Fruit fly (Drosophila melanogaster) whole organism, embryonic: Measurements from ENCODE around the gene Rab30.

ENCODE experiments used
- Abd-B ChIP-seq: fragments of 200-800 bp; sonication (Bioruptor generic); optimal IDR thresholded peaks from 2 replicates; lab custom pipeline; 2018; ENCODE audit warnings: missing biosample characterization, mild to moderate bottlenecking, missing genetic modification characterization, moderate library complexity
- Awh ChIP-seq: fragments of 200-800 bp; sonication (Bioruptor generic); IDR thresholded peaks from 2 replicates; pipeline ENCODE4, ENCODE4 v1.3.6; 2022; ENCODE audit warnings: missing biosample characterization, missing genetic modification characterization
- B-H2 ChIP-seq: fragments of 200-800 bp; sonication (Bioruptor generic); optimal IDR thresholded peaks from 2 replicates; lab custom pipeline; 2018; ENCODE audit warnings: missing biosample characterization, mild to moderate bottlenecking, missing genetic modification characterization
- BEAF-32 ChIP-seq: fragments of 200-800 bp; sonication (Bioruptor generic); optimal IDR thresholded peaks from 3 replicates; lab custom pipeline; 2017; ENCODE audit warnings: missing biosample characterization, missing genetic modification characterization, mild to moderate bottlenecking, moderate library complexity, missing genetic modification reagents
- CG10147 ChIP-seq: fragments of 200-800 bp; sonication (Bioruptor generic); optimal IDR thresholded peaks from 2 replicates; lab custom pipeline; 2019; ENCODE audit warnings: missing biosample characterization, mild to moderate bottlenecking, missing genetic modification characterization, moderate library complexity
- CG10462 ChIP-seq: fragments of 200-800 bp; sonication (Bioruptor generic); optimal IDR thresholded peaks from 2 replicates; lab custom pipeline; 2016; ENCODE audit warnings: missing biosample characterization, missing genetic modification characterization
- CG11093 ChIP-seq: fragments of 200-800 bp; sonication (Bioruptor generic); IDR thresholded peaks from 3 replicates; pipeline ENCODE4 v1.3.6; 2022; ENCODE audit warnings: missing biosample characterization, missing genetic modification characterization
- CG11723 ChIP-seq: fragments of 200-800 bp; sonication (Bioruptor generic); optimal IDR thresholded peaks from 2 replicates; lab custom pipeline; 2017; ENCODE audit warnings: missing biosample characterization, mild to moderate bottlenecking, missing genetic modification characterization
- CG12299 ChIP-seq: fragments of 200-800 bp; sonication (Bioruptor generic); optimal IDR thresholded peaks from 2 replicates; lab custom pipeline; 2018; ENCODE audit warnings: missing biosample characterization, mild to moderate bottlenecking, missing genetic modification characterization
- CG12659 ChIP-seq: fragments of 200-800 bp; sonication (Bioruptor generic); optimal IDR thresholded peaks from 3 replicates; lab custom pipeline; 2017; ENCODE audit warnings: mild to moderate bottlenecking, missing biosample characterization, missing genetic modification reagents, missing genetic modification characterization
- CG12744 ChIP-seq: fragments of 200-800 bp; sonication (Bioruptor generic); optimal IDR thresholded peaks from 2 replicates; lab custom pipeline; 2016; ENCODE audit warnings: missing biosample characterization, missing genetic modification characterization
- CG13123 ChIP-seq: fragments of 200-800 bp; sonication (Bioruptor generic); optimal IDR thresholded peaks from 2 replicates; lab custom pipeline; 2016; ENCODE audit warnings: missing biosample characterization, missing genetic modification characterization
- CG14860 ChIP-seq: fragments of 200-800 bp; sonication (Bioruptor generic); IDR thresholded peaks from 3 replicates; pipeline ENCODE4 v1.3.6; 2022; ENCODE audit warnings: missing biosample characterization, missing genetic modification characterization; ENCODE audit not compliant: partially characterized antibody
- CG15479 ChIP-seq: fragments of 200-800 bp; sonication (Bioruptor generic); optimal IDR thresholded peaks from 3 replicates; lab custom pipeline; 2019; ENCODE audit warnings: missing biosample characterization, mild to moderate bottlenecking, missing genetic modification characterization, moderate library complexity
- CG15601 ChIP-seq: fragments of 200-800 bp; sonication (Bioruptor generic); optimal IDR thresholded peaks from 3 replicates; lab custom pipeline; 2019; ENCODE audit warnings: missing biosample characterization, mild to moderate bottlenecking, missing genetic modification characterization, moderate library complexity
- CG16863 ChIP-seq: fragments of 200-800 bp; sonication (Bioruptor generic); optimal IDR thresholded peaks from 3 replicates; lab custom pipeline; 2016; ENCODE audit warnings: missing biosample characterization, missing genetic modification characterization
- CG2202 ChIP-seq: fragments of 200-800 bp; sonication (Bioruptor generic); optimal IDR thresholded peaks from 2 replicates; lab custom pipeline; 2018; ENCODE audit warnings: missing biosample characterization, mild to moderate bottlenecking, missing genetic modification characterization
- CG7928 ChIP-seq: fragments of 200-800 bp; sonication (Bioruptor generic); optimal IDR thresholded peaks from 2 replicates; lab custom pipeline; 2017; ENCODE audit warnings: missing biosample characterization, mild to moderate bottlenecking, missing genetic modification characterization
- CG8359 ChIP-seq: fragments of 200-800 bp; sonication (Bioruptor generic); optimal IDR thresholded peaks from 2 replicates; lab custom pipeline; 2017; ENCODE audit warnings: missing biosample characterization, mild to moderate bottlenecking, missing genetic modification characterization, borderline replicate concordance
- CG8765 ChIP-seq: fragments of 200-800 bp; sonication (Bioruptor generic); IDR thresholded peaks from 2 replicates; pipeline ENCODE4 v1.3.6; 2022; ENCODE audit warnings: missing biosample characterization, missing genetic modification characterization
- CG9609 ChIP-seq: fragments of 200-800 bp; sonication (Bioruptor generic); optimal IDR thresholded peaks from 3 replicates; lab custom pipeline; 2016; ENCODE audit warnings: missing biosample characterization, missing genetic modification characterization
- D19B ChIP-seq: fragments of 200-800 bp; sonication (Bioruptor generic); optimal IDR thresholded peaks from 2 replicates; lab custom pipeline; 2017; ENCODE audit warnings: missing biosample characterization, mild to moderate bottlenecking, missing genetic modification characterization
- Gug ChIP-seq: fragments of 200-800 bp; sonication (Bioruptor generic); IDR thresholded peaks from 4 replicates; pipeline ENCODE4 v1.3.6; 2022; ENCODE audit warnings: missing biosample characterization, missing genetic modification characterization
- Hand ChIP-seq: fragments of 200-800 bp; sonication (Bioruptor generic); optimal IDR thresholded peaks from 2 replicates; lab custom pipeline; 2017; ENCODE audit warnings: mild to moderate bottlenecking, missing biosample characterization, missing genetic modification reagents, missing genetic modification characterization
- NC2β ChIP-seq: fragments of 200-800 bp; sonication (Bioruptor generic); optimal IDR thresholded peaks from 2 replicates; lab custom pipeline; 2016; ENCODE audit warnings: missing biosample characterization, missing genetic modification characterization
- Nf-YC ChIP-seq: fragments of 200-800 bp; optimal IDR thresholded peaks from 3 replicates; lab custom pipeline; 2019; ENCODE audit warnings: missing biosample characterization, mild to moderate bottlenecking, missing genetic modification characterization, moderate library complexity
- Scr ChIP-seq: fragments of 200-800 bp; sonication (Bioruptor generic); IDR thresholded peaks from 2 replicates; pipeline ENCODE4 v1.3.6; 2022; ENCODE audit warnings: missing biosample characterization, missing genetic modification characterization; ENCODE audit not compliant: partially characterized antibody
- Side ChIP-seq: fragments of 200-800 bp; sonication (Bioruptor generic); optimal IDR thresholded peaks from 2 replicates; lab custom pipeline; 2016; ENCODE audit warnings: missing biosample characterization, missing genetic modification characterization
- Sin3A ChIP-seq: fragments of >200 bp; optimal IDR thresholded peaks from 2 replicates; lab custom pipeline; 2018
- Spps ChIP-seq: fragments of 200-800 bp; sonication (Bioruptor generic); optimal IDR thresholded peaks from 2 replicates; lab custom pipeline; 2018; ENCODE audit warnings: missing biosample characterization, mild to moderate bottlenecking, missing genetic modification characterization
- Stat92E ChIP-seq, 3 experiments: fragments of >200 bp in 2 of 3; fragments of 200-800 bp in 1 of 3; sonication (Bioruptor generic) in 1 of 3; optimal IDR thresholded peaks; 2 replicates each; lab custom pipeline; 2017 to 2019; ENCODE audit warnings: missing biosample characterization in 3 of 3, missing genetic modification characterization in 3 of 3, mild to moderate bottlenecking in 1 of 3, moderate library complexity in 1 of 3
- chm ChIP-seq: fragments of 200-800 bp; sonication (Bioruptor generic); IDR thresholded peaks from 2 replicates; pipeline ENCODE4 v1.3.6; 2022; ENCODE audit warnings: missing biosample characterization, missing genetic modification characterization
- chn ChIP-seq: fragments of 200-800 bp; sonication (Bioruptor generic); optimal IDR thresholded peaks from 2 replicates; lab custom pipeline; 2016; ENCODE audit warnings: missing biosample characterization, missing genetic modification characterization
- dysf ChIP-seq: fragments of 200-800 bp; sonication (Bioruptor generic); IDR thresholded peaks from 3 replicates; pipeline ENCODE4 v1.3.6; 2022; ENCODE audit warnings: missing biosample characterization, missing genetic modification characterization
- fd3F ChIP-seq: fragments of 200-800 bp; sonication (Bioruptor generic); optimal IDR thresholded peaks from 2 replicates; lab custom pipeline; 2018; ENCODE audit warnings: missing biosample characterization, mild to moderate bottlenecking, missing genetic modification characterization, moderate library complexity
- ftz-f1 ChIP-seq: fragments of 200-800 bp; sonication (Bioruptor generic); optimal IDR thresholded peaks from 2 replicates; lab custom pipeline; 2016; ENCODE audit warnings: missing biosample characterization, missing genetic modification characterization
- gce ChIP-seq: fragments of 200-800 bp; sonication (Bioruptor generic); IDR thresholded peaks from 3 replicates; pipeline ENCODE4 v1.3.6; 2022; ENCODE audit warnings: missing biosample characterization, missing genetic modification characterization
- gt ChIP-seq: fragments of 200-800 bp; sonication (Bioruptor generic); IDR thresholded peaks from 2 replicates; pipeline ENCODE4 v1.3.6; 2022; ENCODE audit warnings: missing biosample characterization, missing genetic modification characterization
- her ChIP-seq: fragments of 200-800 bp; sonication (Bioruptor generic); optimal IDR thresholded peaks from 2 replicates; lab custom pipeline; 2016; ENCODE audit warnings: missing biosample characterization, missing genetic modification characterization
- kah ChIP-seq: fragments of 200-800 bp; sonication (Bioruptor generic); optimal IDR thresholded peaks from 2 replicates; lab custom pipeline; 2018; ENCODE audit warnings: missing biosample characterization, mild to moderate bottlenecking, missing genetic modification characterization
- otp ChIP-seq: fragments of 200-800 bp; sonication (Bioruptor generic); IDR thresholded peaks from 3 replicates; pipeline ENCODE4, ENCODE4 v1.3.6; 2022; ENCODE audit warnings: missing biosample characterization, missing genetic modification characterization
- pros ChIP-seq: fragments of 200-800 bp; sonication (Bioruptor generic); optimal IDR thresholded peaks from 3 replicates; lab custom pipeline; 2019; ENCODE audit warnings: missing biosample characterization, mild to moderate bottlenecking, missing genetic modification characterization, moderate library complexity
- sd ChIP-seq: fragments of 200-800 bp; sonication (Bioruptor generic); optimal IDR thresholded peaks from 3 replicates; lab custom pipeline; 2018; ENCODE audit warnings: missing biosample characterization, mild to moderate bottlenecking, missing genetic modification characterization, moderate library complexity
- sna ChIP-seq: fragments of 200-800 bp; sonication (Bioruptor generic); IDR thresholded peaks from 2 replicates; pipeline ENCODE4 v1.3.6; 2022; ENCODE audit warnings: missing biosample characterization, missing genetic modification characterization; ENCODE audit not compliant: partially characterized antibody
- sqz ChIP-seq: fragments of 200-800 bp; sonication (Bioruptor generic); optimal IDR thresholded peaks from 3 replicates; lab custom pipeline; 2018; ENCODE audit warnings: missing biosample characterization, mild to moderate bottlenecking, missing genetic modification characterization
- tap ChIP-seq: fragments of 200-800 bp; optimal IDR thresholded peaks from 3 replicates; lab custom pipeline; 2019; ENCODE audit warnings: missing biosample characterization, mild to moderate bottlenecking, missing genetic modification characterization, moderate library complexity
- unpg ChIP-seq: fragments of 200-800 bp; sonication (Bioruptor generic); optimal IDR thresholded peaks from 3 replicates; lab custom pipeline; 2018; ENCODE audit warnings: missing biosample characterization, mild to moderate bottlenecking, missing genetic modification characterization, moderate library complexity
- yki ChIP-seq: fragments of >200 bp; optimal IDR thresholded peaks from 3 replicates; lab custom pipeline; 2018
- zfh1 ChIP-seq: fragments of 200-800 bp; sonication (Bioruptor generic); IDR thresholded peaks from 3 replicates; pipeline ENCODE4 v1.3.6; 2022; ENCODE audit warnings: missing biosample characterization, missing genetic modification characterization

Gene Rab30

DNA sequence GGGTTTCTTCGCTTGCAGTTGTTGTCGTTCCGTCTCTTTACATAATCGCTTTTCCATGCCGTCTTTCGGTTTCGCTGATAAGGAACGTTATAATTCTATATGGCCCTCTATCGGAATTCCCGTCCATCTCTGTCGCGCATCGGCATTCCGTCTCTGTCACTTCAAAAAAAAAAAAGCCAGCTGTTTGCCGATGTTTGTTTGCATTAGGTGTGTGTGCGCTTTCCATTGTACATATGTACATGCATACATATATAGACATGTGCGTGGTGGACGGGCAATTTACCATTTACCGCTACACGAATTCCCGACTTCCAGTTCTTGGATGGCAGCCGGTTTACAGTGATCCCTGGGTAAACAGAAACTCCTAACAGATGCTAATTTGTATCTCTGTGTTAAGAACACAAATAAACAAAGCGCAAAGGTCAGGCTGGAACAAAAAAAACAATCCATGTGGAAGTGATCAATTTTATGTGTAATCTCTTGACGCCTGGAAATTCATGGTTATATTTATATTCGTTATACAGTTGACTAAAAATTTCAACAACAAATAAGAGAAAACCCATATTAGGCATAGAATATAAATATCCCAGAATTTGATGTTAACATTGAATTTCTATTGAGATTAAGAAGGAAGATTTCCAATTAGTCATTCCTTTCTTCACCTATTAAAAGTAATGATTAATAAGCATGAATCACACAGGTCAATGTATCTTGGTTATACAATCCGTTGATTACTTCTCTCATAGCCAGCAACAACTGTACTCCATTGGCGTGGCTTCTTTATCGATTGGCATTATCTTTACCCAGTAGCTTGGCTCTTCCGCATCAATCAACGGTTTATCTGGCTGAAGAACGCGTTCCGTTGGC is 10.9 kb upstream of the Rab30 start (continued):
- peak; percentile 31 for TF ChIP-seq CG15479 (GFP tag; lab: Kevin White, UChicago)
- TF ChIP-seq unpg (GFP tag; lab: Kevin White, UChicago), result peak; percentile 21
- no peak for TF ChIP-seq CG12744 (GFP tag; lab: Kevin White, UChicago)
- TF ChIP-seq CG16863, result peak; percentile 46
- TF ChIP-seq gt, result 0 out of 2 replicates have a peak, but pooled peaks have one; percentile 12
- no peak for TF ChIP-seq Spps
- no peak for TF ChIP-seq dysf
- no peak for TF ChIP-seq D19B (GFP tag; lab: Kevin White, UChicago)
- TF ChIP-seq fd3F, result no peak
- no peak for TF ChIP-seq chn (GFP tag; lab: Kevin White, UChicago)
- peak; percentile 28; the same call in 1 of the 3 replicates for TF ChIP-seq CG11093 (GFP tag; lab: Robert Waterston, UW)
- TF ChIP-seq B-H2 (GFP tag; lab: Kevin White, UChicago), result no peak
- TF ChIP-seq NC2β, result peak; percentile 33
- TF ChIP-seq CG10147 (GFP tag; lab: Kevin White, UChicago), result no peak
- TF ChIP-seq CG8765 (GFP tag; lab: Robert Waterston, UW), result no peak
- no peak for TF ChIP-seq Side (GFP tag; lab: Kevin White, UChicago)
- TF ChIP-seq CG12659 (GFP tag; lab: Kevin White, UChicago), result no peak
- no peak for TF ChIP-seq yki (lab: Kevin White, UChicago)
- peak; percentile 73 for TF ChIP-seq otp (GFP tag; lab: Robert Waterston, UW)
- TF ChIP-seq CG12299 (tag; lab: Kevin White, UChicago), result peak; percentile 41
- TF ChIP-seq CG2202 (tag; lab: Kevin White, UChicago), result peak; percentile 69
- TF ChIP-seq Gug (GFP tag; lab: Robert Waterston, UW), result no peak
- TF ChIP-seq zfh1 (GFP tag; lab: Robert Waterston, UW), result peak; percentile 63; the same call in 1 of the 3 replicates
- no peak for TF ChIP-seq ftz-f1 (GFP tag; lab: Kevin White, UChicago)
- peak; percentile 20 for TF ChIP-seq pros
- TF ChIP-seq CG10462, result peak; percentile 40
- TF ChIP-seq Nf-YC (tag; lab: Kevin White, UChicago), result no peak
- no peak for TF ChIP-seq BEAF-32 (GFP tag; lab: Kevin White, UChicago)
- no peak for TF ChIP-seq CG14860
- TF ChIP-seq Awh, result peak; percentile 18; the same call in 1 of the 2 replicates
- peak; percentile 61 for TF ChIP-seq CG15601 (tag; lab: Kevin White, UChicago)
- TF ChIP-seq sd (tag; lab: Kevin White, UChicago), result peak; percentile 90
- no peak for TF ChIP-seq Hand
- no peak for TF ChIP-seq Sin3A (lab: Kevin White, UChicago)
- no peak for TF ChIP-seq Stat92E (GFP tag; optimal IDR thresholded peaks at IDR 0.05; lab: Kevin White, UChicago)
- TF ChIP-seq Abd-B (GFP tag; lab: Kevin White, UChicago), result no peak
- peak; percentile 22 for TF ChIP-seq CG13123 (GFP tag; lab: Kevin White, UChicago)
- TF ChIP-seq chm, result peak; percentile 71; the same call in 1 of the 2 replicates
- TF ChIP-seq sna (GFP tag; lab: Robert Waterston, UW), result no peak
- TF ChIP-seq CG9609 (GFP tag; lab: Kevin White, UChicago), result peak; percentile 23
- no peak for TF ChIP-seq CG8359 (GFP tag; lab: Kevin White, UChicago)
- no peak for TF ChIP-seq CG7928 (GFP tag; lab: Kevin White, UChicago)
- TF ChIP-seq tap (tag; lab: Kevin White, UChicago), result no peak
- no peak for TF ChIP-seq kah (GFP tag; lab: Kevin White, UChicago)
- TF ChIP-seq her (GFP tag; lab: Kevin White, UChicago), result peak; percentile 33
- TF ChIP-seq CG11723 (GFP tag; lab: Kevin White, UChicago), result peak; percentile 51
- no peak for TF ChIP-seq gce
- peak; percentile 69 for TF ChIP-seq sqz (GFP tag; lab: Kevin White, UChicago)
- peak; percentile 9; the same call in 1 of the 2 replicates for TF ChIP-seq Scr (GFP tag; lab: Robert Waterston, UW)
